Worm (Caenorhabditis elegans) whole organism, mixed stage, embryonic: ENCODE results near the gene tth-1.

Experiments
- M03D4.4 ChIP-seq: sonication (generic microtip); optimal IDR thresholded peaks from 2 replicates; lab custom pipeline; 2017; ENCODE audit warnings: mild to moderate bottlenecking, missing genetic modification characterization, missing compliant biosample characterization
- bed-3 ChIP-seq: fragments of 200-800 bp; sonication (Bioruptor generic); optimal IDR thresholded peaks from 3 replicates; lab custom pipeline; 2018; ENCODE audit warnings: mild to moderate bottlenecking, missing genetic modification characterization, moderate library complexity, missing compliant biosample characterization
- blmp-1 ChIP-seq: fragments of 150-350 bp; optimal IDR thresholded peaks from 2 replicates; lab custom pipeline; 2014; ENCODE audit warnings: missing biosample characterization, missing genetic modification characterization
- ceh-39 ChIP-seq: fragments of 150-350 bp; optimal IDR thresholded peaks from 2 replicates; lab custom pipeline; 2014; ENCODE audit warnings: missing biosample characterization, missing genetic modification characterization
- ceh-43 ChIP-seq: fragments of 200-800 bp; sonication (Bioruptor generic); optimal IDR thresholded peaks from 2 replicates; lab custom pipeline; 2018; ENCODE audit warnings: mild to moderate bottlenecking, missing genetic modification characterization, moderate library complexity, missing compliant biosample characterization
- ces-1 ChIP-seq: fragments of 150-350 bp; optimal IDR thresholded peaks from 2 replicates; lab custom pipeline; 2014; ENCODE audit warnings: missing biosample characterization, missing genetic modification reagents, missing genetic modification characterization
- drap-1 ChIP-seq: fragments of 200-800 bp; sonication (Bioruptor generic); optimal IDR thresholded peaks from 3 replicates; lab custom pipeline; 2018; ENCODE audit warnings: mild to moderate bottlenecking, missing genetic modification characterization, missing compliant biosample characterization
- elt-3 ChIP-seq: fragments of 150-350 bp; optimal IDR thresholded peaks from 2 replicates; lab custom pipeline; 2014; ENCODE audit warnings: missing biosample characterization, missing genetic modification characterization
- flh-1 ChIP-seq: fragments of 200-800 bp; sonication (Bioruptor generic); optimal IDR thresholded peaks from 2 replicates; lab custom pipeline; 2018; ENCODE audit warnings: mild to moderate bottlenecking, missing genetic modification characterization, moderate library complexity, missing compliant biosample characterization
- hlh-1 ChIP-seq: fragments of 150-350 bp; optimal IDR thresholded peaks from 2 replicates; lab custom pipeline; 2014; ENCODE audit warnings: missing biosample characterization, missing genetic modification reagents, missing genetic modification characterization
- lin-32 ChIP-seq: fragments of 200-800 bp; sonication (Bioruptor generic); optimal IDR thresholded peaks from 2 replicates; lab custom pipeline; 2018; ENCODE audit warnings: mild to moderate bottlenecking, missing genetic modification characterization, missing compliant biosample characterization
- mab-5 ChIP-seq: fragments of 150-350 bp; optimal IDR thresholded peaks from 2 replicates; lab custom pipeline; 2014; ENCODE audit warnings: missing biosample characterization, missing genetic modification characterization
- mls-2 ChIP-seq: sonication (generic microtip); optimal IDR thresholded peaks from 2 replicates; lab custom pipeline; 2016; ENCODE audit warnings: mild to moderate bottlenecking, missing genetic modification characterization, moderate library complexity, missing compliant biosample characterization
- nhr-76 ChIP-seq: sonication (generic microtip); optimal IDR thresholded peaks from 2 replicates; lab custom pipeline; 2017; ENCODE audit warnings: missing biosample characterization, missing genetic modification characterization
- sptf-1 ChIP-seq: sonication (generic microtip); optimal IDR thresholded peaks from 2 replicates; lab custom pipeline; 2017; ENCODE audit warnings: mild to moderate bottlenecking, missing genetic modification characterization, moderate library complexity, missing compliant biosample characterization
- tbx-8 ChIP-seq: fragments of 200-800 bp; sonication (Bioruptor generic); optimal IDR thresholded peaks from 2 replicates; lab custom pipeline; 2018; ENCODE audit warnings: mild to moderate bottlenecking, missing genetic modification characterization, moderate library complexity, missing compliant biosample characterization
- ztf-11 ChIP-seq: fragments of 150-350 bp; optimal IDR thresholded peaks from 2 replicates; lab custom pipeline; 2014; ENCODE audit warnings: missing biosample characterization, missing genetic modification characterization

Gene tth-1

DNA sequence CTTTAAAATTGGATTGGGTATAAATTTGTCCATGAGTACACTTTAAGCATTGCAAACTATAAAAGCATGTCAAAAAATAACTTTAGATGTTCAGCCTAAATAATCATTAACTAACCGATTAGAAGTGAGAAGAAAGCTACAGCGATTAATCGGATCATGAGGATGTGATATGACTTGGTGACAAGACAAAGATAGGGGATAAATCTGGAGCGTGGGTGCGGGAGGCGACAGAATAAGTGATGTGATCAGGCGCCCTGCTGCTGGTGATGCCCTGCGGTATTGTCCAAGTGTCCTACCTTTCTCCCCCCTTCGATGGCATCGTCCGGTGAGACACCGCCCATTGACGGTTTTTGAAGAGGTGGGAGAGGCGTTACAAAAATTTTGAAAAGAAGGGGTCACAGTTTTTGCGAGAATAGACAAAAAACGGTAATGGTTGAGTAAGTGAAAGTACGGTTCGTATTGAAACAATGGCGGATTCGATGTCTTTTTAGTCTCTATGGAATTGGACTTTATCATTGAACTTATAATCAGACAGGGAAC lies 38.8 kb downstream of the tth-1 start, which contains the start of gene F41D9.2:
Gene F41D9.2, minus strand, starts transcription at position 304 of the 540 bp plus-strand sequence.
- TF ChIP-seq drap-1 (no peak), hlh-1 (tag; lab: Kevin White, UChicago) (no peak)

DNA sequence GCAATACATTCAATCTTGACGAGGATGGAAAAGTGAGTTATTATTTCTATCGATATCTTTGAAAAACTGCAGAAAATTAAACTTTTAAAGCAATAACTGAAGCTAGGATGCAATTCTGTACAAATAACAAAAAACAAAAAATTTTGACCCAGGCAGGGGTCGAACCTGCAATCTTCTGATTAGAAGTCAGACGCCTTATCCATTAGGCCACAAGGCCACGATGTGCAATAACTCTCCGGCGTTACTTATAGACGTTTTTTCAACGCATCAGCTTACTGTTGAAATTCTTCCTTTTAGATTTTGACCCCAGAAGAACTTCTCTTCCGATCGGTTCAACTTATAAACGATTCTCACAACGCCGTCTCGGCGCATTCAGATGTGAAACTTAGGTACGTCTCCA lies 41.9 kb downstream of the tth-1 start:
- TF ChIP-seq flh-1 (no peak), ceh-39 (tag; lab: Kevin White, UChicago) (no peak), nhr-76 (tag; lab: Kevin White, UChicago) (no peak), bed-3 (GFP tag; lab: Kevin White, UChicago) (no peak), lin-32 (GFP tag; lab: Kevin White, UChicago) (no peak), ceh-43 (GFP tag; lab: Kevin White, UChicago) (no peak), sptf-1 (tag; lab: Kevin White, UChicago) (no peak), elt-3 (tag; lab: Kevin White, UChicago) (no peak), ztf-11 (tag; lab: Kevin White, UChicago) (no peak), blmp-1 (no peak), M03D4.4 (tag; lab: Kevin White, UChicago) (no peak), hlh-1 (tag; lab: Kevin White, UChicago) (no peak), mab-5 (no peak), tbx-8 (GFP tag; lab: Kevin White, UChicago) (no peak)

DNA sequence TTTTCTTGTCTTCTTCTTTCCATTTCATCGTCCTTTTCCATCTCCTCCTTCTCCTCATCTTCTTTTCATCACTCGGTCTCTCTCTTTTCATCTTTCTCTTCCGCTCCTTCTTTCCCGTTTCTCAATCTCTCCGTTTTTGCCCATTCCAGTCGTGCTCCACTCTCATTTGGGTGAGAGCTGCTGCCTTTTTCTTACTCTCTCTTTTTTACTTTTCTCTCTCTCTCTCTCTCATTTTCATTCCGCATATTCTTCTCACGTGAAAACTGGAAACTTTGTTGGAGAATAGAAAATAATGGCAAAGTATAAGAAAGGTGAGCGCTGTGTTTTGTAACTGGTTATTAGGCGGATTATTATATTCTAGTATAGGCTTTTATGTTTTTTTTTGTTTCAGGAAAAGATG lies 45.2 kb downstream of the tth-1 start, which contains the start of gene tbc-18:
Gene tbc-18, plus strand, starts transcription at position 246 of the 400 bp plus-strand sequence.
- TF ChIP-seq mls-2 (no peak), nhr-76 (tag; lab: Kevin White, UChicago) (no peak), M03D4.4 (tag; lab: Kevin White, UChicago) (no peak), ces-1 (GFP tag; lab: Kevin White, UChicago) (peak; percentile 68)
